Fruit fly (Drosophila melanogaster) whole organism, embryonic: ENCODE results near the gene RpL28.

Experiments
- Ada2b ChIP-seq: fragments of 200-800 bp; sonication (Bioruptor generic); IDR thresholded peaks from 2 replicates; pipeline ENCODE4 v1.3.6; 2022; ENCODE audit warnings: missing biosample characterization, missing genetic modification characterization
- Bteb2 ChIP-seq: fragments of 200-800 bp; sonication (Bioruptor generic); optimal IDR thresholded peaks from 2 replicates; lab custom pipeline; 2016; ENCODE audit warnings: missing biosample characterization, missing genetic modification characterization
- CG10959 ChIP-seq: fragments of 200-800 bp; sonication (Bioruptor generic); IDR thresholded peaks from 2 replicates; pipeline ENCODE4 v1.3.6; 2022; ENCODE audit warnings: missing biosample characterization, missing genetic modification characterization
- CG11560 ChIP-seq: fragments of 200-800 bp; sonication (Bioruptor generic); IDR thresholded peaks from 3 replicates; pipeline ENCODE4 v1.3.6; 2022; ENCODE audit warnings: missing biosample characterization, missing genetic modification characterization
- CG11723 ChIP-seq: fragments of 200-800 bp; sonication (Bioruptor generic); optimal IDR thresholded peaks from 2 replicates; lab custom pipeline; 2017; ENCODE audit warnings: missing biosample characterization, mild to moderate bottlenecking, missing genetic modification characterization
- CG12769 ChIP-seq: fragments of 200-800 bp; sonication (Bioruptor generic); optimal IDR thresholded peaks from 2 replicates; lab custom pipeline; 2019; ENCODE audit warnings: missing biosample characterization, mild to moderate bottlenecking, missing genetic modification characterization, moderate library complexity
- CG12942 ChIP-seq: fragments of 200-800 bp; sonication (Bioruptor generic); optimal IDR thresholded peaks from 3 replicates; lab custom pipeline; 2016; ENCODE audit warnings: missing biosample characterization, missing genetic modification characterization
- CG14014 ChIP-seq: fragments of 200-800 bp; sonication (Bioruptor generic); IDR thresholded peaks from 2 replicates; pipeline ENCODE4 v1.3.6; 2022; ENCODE audit warnings: missing biosample characterization, missing genetic modification characterization
- CG17328 ChIP-seq: fragments of 200-800 bp; sonication (Bioruptor generic); IDR thresholded peaks from 2 replicates; pipeline ENCODE4 v1.3.6; 2022; ENCODE audit warnings: missing biosample characterization, missing genetic modification characterization
- CG17361 ChIP-seq: fragments of 200-800 bp; sonication (Bioruptor generic); IDR thresholded peaks from 3 replicates; pipeline ENCODE4 v1.3.6; 2022; ENCODE audit warnings: missing biosample characterization, missing genetic modification characterization
- CG17912 ChIP-seq: fragments of 200-800 bp; sonication (Bioruptor generic); optimal IDR thresholded peaks from 2 replicates; lab custom pipeline; 2018; ENCODE audit warnings: missing biosample characterization, mild to moderate bottlenecking, missing genetic modification characterization
- CG30403 ChIP-seq: fragments of 200-800 bp; sonication (Bioruptor generic); optimal IDR thresholded peaks from 3 replicates; lab custom pipeline; 2016; ENCODE audit warnings: missing biosample characterization, missing genetic modification characterization
- CG31388 ChIP-seq: fragments of 200-800 bp; sonication (Bioruptor generic); optimal IDR thresholded peaks from 2 replicates; lab custom pipeline; 2016; ENCODE audit warnings: missing biosample characterization, missing genetic modification characterization
- CG3281 ChIP-seq: fragments of 200-800 bp; sonication (Bioruptor generic); optimal IDR thresholded peaks from 3 replicates; lab custom pipeline; 2017; ENCODE audit warnings: missing biosample characterization, mild to moderate bottlenecking, missing genetic modification characterization
- CG6791 ChIP-seq: fragments of 200-800 bp; sonication (Bioruptor generic); IDR thresholded peaks from 3 replicates; pipeline ENCODE4 v1.3.6; 2022; ENCODE audit warnings: missing biosample characterization, missing genetic modification characterization; ENCODE audit not compliant: partially characterized antibody
- CG7271 ChIP-seq: fragments of 200-800 bp; sonication (Bioruptor generic); optimal IDR thresholded peaks from 2 replicates; lab custom pipeline; 2018; ENCODE audit warnings: missing biosample characterization, mild to moderate bottlenecking, missing genetic modification characterization, moderate library complexity
- CG7786 ChIP-seq: fragments of 200-800 bp; sonication (Bioruptor generic); optimal IDR thresholded peaks from 2 replicates; lab custom pipeline; 2016; ENCODE audit warnings: missing biosample characterization, missing genetic modification characterization
- CG7928 ChIP-seq: fragments of 200-800 bp; sonication (Bioruptor generic); optimal IDR thresholded peaks from 2 replicates; lab custom pipeline; 2017; ENCODE audit warnings: missing biosample characterization, mild to moderate bottlenecking, missing genetic modification characterization
- CG9727 ChIP-seq: fragments of 200-800 bp; sonication (Bioruptor generic); optimal IDR thresholded peaks from 3 replicates; lab custom pipeline; 2017; ENCODE audit warnings: missing biosample characterization, mild to moderate bottlenecking, missing genetic modification characterization
- Dll ChIP-seq: fragments of 200-800 bp; sonication (Bioruptor generic); IDR thresholded peaks from 4 replicates; pipeline ENCODE4 v1.3.6; 2022; ENCODE audit warnings: missing biosample characterization, missing genetic modification characterization; ENCODE audit not compliant: partially characterized antibody
- Doc2 ChIP-seq: fragments of 200-800 bp; sonication (Bioruptor generic); IDR thresholded peaks from 2 replicates; pipeline ENCODE4 v1.3.6; 2022; ENCODE audit warnings: missing biosample characterization, missing genetic modification characterization
- Drgx ChIP-seq: fragments of 200-800 bp; sonication (Bioruptor generic); IDR thresholded peaks from 2 replicates; pipeline ENCODE4 v1.3.6; 2022; ENCODE audit warnings: missing biosample characterization, missing genetic modification characterization
- ERR ChIP-seq: fragments of 200-800 bp; sonication (Bioruptor generic); optimal IDR thresholded peaks from 2 replicates; lab custom pipeline; 2016; ENCODE audit warnings: missing biosample characterization, missing genetic modification characterization
- Ets65A ChIP-seq: fragments of 200-800 bp; sonication (Bioruptor generic); peaks from one replicate; lab custom pipeline; 2016; ENCODE audit warnings: missing biosample characterization, missing genetic modification characterization
- Fer1 ChIP-seq: fragments of 200-800 bp; sonication (Bioruptor generic); optimal IDR thresholded peaks from 2 replicates; lab custom pipeline; 2017; ENCODE audit warnings: missing biosample characterization, mild to moderate bottlenecking, missing genetic modification characterization
- H15 ChIP-seq: fragments of 200-800 bp; sonication (Bioruptor generic); IDR thresholded peaks from 3 replicates; pipeline ENCODE4 v1.3.6; 2022; ENCODE audit warnings: missing biosample characterization, missing genetic modification characterization
- HLH4C ChIP-seq: fragments of 200-800 bp; sonication (Bioruptor generic); IDR thresholded peaks from 3 replicates; pipeline ENCODE4 v1.3.6; 2022; ENCODE audit warnings: missing biosample characterization, missing genetic modification characterization; ENCODE audit not compliant: partially characterized antibody
- Mes4 ChIP-seq: fragments of 200-800 bp; sonication (Bioruptor generic); optimal IDR thresholded peaks from 2 replicates; lab custom pipeline; 2016; ENCODE audit warnings: missing biosample characterization, missing genetic modification characterization
- NK7.1 ChIP-seq: fragments of 200-800 bp; sonication (Bioruptor generic); optimal IDR thresholded peaks from 3 replicates; lab custom pipeline; 2016; ENCODE audit warnings: missing biosample characterization, missing genetic modification characterization
- TFAM ChIP-seq: fragments of 200-800 bp; sonication (Bioruptor generic); optimal IDR thresholded peaks from 2 replicates; lab custom pipeline; 2017; ENCODE audit warnings: missing biosample characterization, missing genetic modification characterization, inconsistent platforms
- al ChIP-seq: fragments of 200-800 bp; sonication (Bioruptor generic); IDR thresholded peaks from 2 replicates; pipeline ENCODE4 v1.3.6; 2022; ENCODE audit warnings: missing biosample characterization, missing genetic modification characterization
- amos ChIP-seq: fragments of 200-800 bp; sonication (Bioruptor generic); IDR thresholded peaks from 2 replicates; pipeline ENCODE4 v1.3.6; 2022; ENCODE audit warnings: missing biosample characterization, missing genetic modification characterization; ENCODE audit not compliant: partially characterized antibody
- ato ChIP-seq: fragments of 200-800 bp; sonication (Bioruptor generic); IDR thresholded peaks from 2 replicates; pipeline ENCODE4 v1.3.6; 2022; ENCODE audit warnings: missing biosample characterization, missing genetic modification characterization; ENCODE audit not compliant: partially characterized antibody
- bab2 ChIP-seq: fragments of 200-800 bp; sonication (Bioruptor generic); optimal IDR thresholded peaks from 2 replicates; lab custom pipeline; 2016; ENCODE audit warnings: missing biosample characterization, missing genetic modification characterization
- corto ChIP-seq: fragments of 200-800 bp; sonication (Bioruptor generic); optimal IDR thresholded peaks from 2 replicates; lab custom pipeline; 2016; ENCODE audit warnings: missing biosample characterization, mild to moderate bottlenecking, missing genetic modification characterization, moderate library complexity
- crc ChIP-seq: fragments of 200-800 bp; sonication (Bioruptor generic); optimal IDR thresholded peaks from 2 replicates; lab custom pipeline; 2016; ENCODE audit warnings: missing biosample characterization, missing genetic modification characterization
- danr ChIP-seq: fragments of 200-800 bp; sonication (Bioruptor generic); IDR thresholded peaks from 2 replicates; pipeline ENCODE4 v1.3.6; 2022; ENCODE audit warnings: missing biosample characterization, missing genetic modification characterization
- ewg ChIP-seq: fragments of 200-800 bp; sonication (Bioruptor generic); optimal IDR thresholded peaks from 3 replicates; lab custom pipeline; 2017; ENCODE audit warnings: mild to moderate bottlenecking, missing biosample characterization, missing genetic modification reagents, missing genetic modification characterization
- fd3F ChIP-seq: fragments of 200-800 bp; sonication (Bioruptor generic); optimal IDR thresholded peaks from 2 replicates; lab custom pipeline; 2018; ENCODE audit warnings: missing biosample characterization, mild to moderate bottlenecking, missing genetic modification characterization, moderate library complexity
- lmd ChIP-seq: fragments of 200-800 bp; sonication (Bioruptor generic); IDR thresholded peaks from 2 replicates; pipeline ENCODE4 v1.3.6; 2022; ENCODE audit warnings: missing biosample characterization, missing genetic modification characterization
- nerfin-2 ChIP-seq: fragments of 200-800 bp; sonication (Bioruptor generic); IDR thresholded peaks from 2 replicates; pipeline ENCODE4 v1.3.6; 2022; ENCODE audit warnings: missing biosample characterization, missing genetic modification characterization; ENCODE audit not compliant: partially characterized antibody
- oc ChIP-seq: fragments of 200-800 bp; sonication (Bioruptor generic); optimal IDR thresholded peaks from 2 replicates; lab custom pipeline; 2018; ENCODE audit warnings: missing biosample characterization, mild to moderate bottlenecking, missing genetic modification characterization, moderate library complexity
- pfk ChIP-seq: fragments of 200-800 bp; sonication (Bioruptor generic); optimal IDR thresholded peaks from 2 replicates; lab custom pipeline; 2018; ENCODE audit warnings: missing biosample characterization, mild to moderate bottlenecking, missing genetic modification characterization, moderate library complexity
- pum ChIP-seq: fragments of 200-800 bp; sonication (Bioruptor generic); optimal IDR thresholded peaks from 2 replicates; lab custom pipeline; 2016; ENCODE audit warnings: missing biosample characterization, missing genetic modification characterization
- run ChIP-seq: fragments of 200-800 bp; sonication (Bioruptor generic); optimal IDR thresholded peaks from 3 replicates; lab custom pipeline; 2018; ENCODE audit warnings: missing biosample characterization, mild to moderate bottlenecking, missing genetic modification characterization
- sens ChIP-seq: fragments of 200-800 bp; sonication (Bioruptor generic); peaks from one replicate; lab custom pipeline; 2016; ENCODE audit warnings: missing biosample characterization, missing genetic modification characterization
- sisA ChIP-seq: fragments of 200-800 bp; sonication (Bioruptor generic); IDR thresholded peaks from 2 replicates; pipeline ENCODE4 v1.3.6; 2022; ENCODE audit warnings: missing biosample characterization, missing genetic modification characterization
- slbo ChIP-seq: fragments of 200-800 bp; sonication (Bioruptor generic); IDR thresholded peaks from 2 replicates; pipeline ENCODE4 v1.3.6; 2022; ENCODE audit warnings: missing biosample characterization, missing genetic modification characterization
- zfh2 ChIP-seq: fragments of 200-800 bp; sonication (Bioruptor generic); optimal IDR thresholded peaks from 2 replicates; lab custom pipeline; 2016; ENCODE audit warnings: missing biosample characterization, missing genetic modification characterization

Gene RpL28

dm6 chr3L:3198447-3199402, 24.0 kb downstream of the RpL28 start, which contains the start of the genes CG32276 and gry (continued):
- TF ChIP-seq HLH4C (GFP tag; lab: Robert Waterston, UW) (no peak; the same call in 2 of the 3 replicates), sens (GFP tag; lab: Kevin White, UChicago) (peak; percentile 94), TFAM (peak; percentile 5), amos (GFP tag; lab: Robert Waterston, UW) (no peak; the same call in 1 of the 2 replicates), CG17328 (GFP tag; lab: Robert Waterston, UW) (peak; percentile 78), Drgx (GFP tag; lab: Robert Waterston, UW) (peak; percentile 55; the same call in 1 of the 2 replicates), Mes4 (GFP tag; lab: Kevin White, UChicago) (peak; percentile 80), CG7271 (peak; percentile 8), lmd (GFP tag; lab: Robert Waterston, UW) (peak; percentile 65; the same call in 1 of the 2 replicates), oc (tag; lab: Kevin White, UChicago) (no peak), pfk (peak; percentile 57), crc (peak; percentile 48), Doc2 (GFP tag; lab: Robert Waterston, UW) (no peak), Ets65A (GFP tag; lab: Kevin White, UChicago) (peak; percentile 98), danr (GFP tag; lab: Robert Waterston, UW) (peak; percentile 63), run (tag; lab: Kevin White, UChicago) (no peak), CG31388 (GFP tag; lab: Kevin White, UChicago) (peak; percentile 55), ewg (GFP tag; lab: Kevin White, UChicago) (peak; percentile 72), NK7.1 (GFP tag; lab: Kevin White, UChicago) (peak; percentile 33), CG9727 (GFP tag; lab: Kevin White, UChicago) (peak; percentile 73), CG10959 (GFP tag; lab: Robert Waterston, UW) (peak; percentile 43; the same call in 1 of the 2 replicates), al (GFP tag; lab: Robert Waterston, UW) (peak; percentile 73), zfh2 (GFP tag; lab: Kevin White, UChicago) (peak; percentile 85), CG12942 (GFP tag; lab: Kevin White, UChicago) (peak; percentile 71), CG11723 (GFP tag; lab: Kevin White, UChicago) (peak; percentile 60), CG17912 (GFP tag; lab: Kevin White, UChicago) (peak; percentile 7), corto (GFP tag; lab: Kevin White, UChicago) (no peak), H15 (GFP tag; lab: Robert Waterston, UW) (peak; percentile 63; the same call in 2 of the 3 replicates), bab2 (GFP tag; lab: Kevin White, UChicago) (peak; percentile 82), CG30403 (GFP tag; lab: Kevin White, UChicago) (peak; percentile 84), slbo (GFP tag; lab: Robert Waterston, UW) (peak; percentile 86), CG6791 (GFP tag; lab: Robert Waterston, UW) (no peak), pum (peak; percentile 79)

dm6 chr3L:3197464-3197863, 25.3 kb downstream of the RpL28 start, which contains the start of gene CG14966:
TSS of gene CG14966 (minus strand) at chr3L:3197631.
- TF ChIP-seq Bteb2 (GFP tag; lab: Kevin White, UChicago): peak; percentile 23
- TF ChIP-seq fd3F (GFP tag; lab: Kevin White, UChicago): no peak
- TF ChIP-seq CG3281 (GFP tag; lab: Kevin White, UChicago): no peak
- peak; percentile 97 for TF ChIP-seq CG7928
- TF ChIP-seq Ada2b (GFP tag; lab: Robert Waterston, UW): 0 out of 2 replicates have a peak, but pooled peaks have one; percentile 28
- TF ChIP-seq ERR (GFP tag; lab: Kevin White, UChicago): peak; percentile 25
- TF ChIP-seq CG7786 (GFP tag; lab: Kevin White, UChicago): peak; percentile 0
- peak; percentile 66; the same call in 1 of the 2 replicates for TF ChIP-seq nerfin-2 (GFP tag; lab: Robert Waterston, UW)
- peak; percentile 57; the same call in 1 of the 2 replicates for TF ChIP-seq CG14014
- TF ChIP-seq CG12769 (tag; lab: Kevin White, UChicago): peak; percentile 44
- peak; percentile 56 for TF ChIP-seq ato (GFP tag; lab: Robert Waterston, UW)
- 0 out of 3 replicates have a peak, but pooled peaks have one; percentile 42 for TF ChIP-seq CG11560 (tag; lab: Robert Waterston, UW)
- peak; percentile 91 for TF ChIP-seq Dll (GFP tag; lab: Robert Waterston, UW)
- no peak for TF ChIP-seq sisA (GFP tag; lab: Robert Waterston, UW)
- 0 out of 3 replicates have a peak, but pooled peaks have one; percentile 24 for TF ChIP-seq CG17361 (GFP tag; lab: Robert Waterston, UW)
- peak; percentile 31 for TF ChIP-seq Fer1
